Worm (Caenorhabditis elegans) whole organism, L1 larva: ENCODE data around the gene R07A4.2.
A peak's percentile ranks its signal among the peaks of the same experiment; 100 is the strongest.

Experiments
- ceh-82 ChIP-seq, 3 experiments: fragments of 150-350 bp in 1 of 3; sonication (generic microtip) in 2 of 3; optimal IDR thresholded peaks; 2 replicates each; lab custom pipeline; 2014 to 2017; ENCODE audit warnings: missing biosample characterization in 3 of 3, missing genetic modification characterization in 3 of 3
- lin-13 ChIP-seq: fragments of 150-350 bp; optimal IDR thresholded peaks from 2 replicates; lab custom pipeline; 2014; ENCODE audit warnings: missing biosample characterization, missing genetic modification reagents, missing genetic modification characterization
- lin-35 ChIP-seq, 2 experiments: fragments of 150-350 bp; optimal IDR thresholded peaks; 2 replicates each; lab custom pipeline; 2014; ENCODE audit warnings: missing biosample characterization in 2 of 2, missing genetic modification characterization in 2 of 2, missing genetic modification reagents in 2 of 2
- nhr-76 ChIP-seq: sonication (generic microtip); optimal IDR thresholded peaks from 2 replicates; lab custom pipeline; 2017; ENCODE audit warnings: missing biosample characterization, missing genetic modification characterization

ce11 chrX:10694933-10695332 is 51.4 kb downstream of the R07A4.2 start, which contains the start of gene plpp-1.3:
- TF ChIP-seq ceh-82 (tag; optimal IDR thresholded peaks at IDR 0.05; lab: Kevin White, UChicago) (no peak), lin-35 (GFP tag; optimal IDR thresholded peaks at IDR 0.05; lab: Kevin White, UChicago) (peak in 1 of 2 experiments; percentile 52), nhr-76 (no peak), lin-13 (GFP tag; lab: Kevin White, UChicago) (no peak)
